Fruit fly (Drosophila melanogaster): ENCODE results near the gene shep.

- TF ChIP-seq B-H2 (GFP tag; optimal IDR thresholded peaks at IDR 0.05) (no peak), dati (GFP tag; IDR thresholded peaks at IDR 0.05) (no peak), usp (GFP tag; optimal IDR thresholded peaks at IDR 0.05) (no peak), CG1832 (GFP tag; optimal IDR thresholded peaks at IDR 0.05) (no peak), CG17829 (tag; optimal IDR thresholded peaks at IDR 0.05) (peak; percentile 25), otp (GFP tag; IDR thresholded peaks at IDR 0.05) (no peak), pfk (GFP tag; optimal IDR thresholded peaks at IDR 0.05) (no peak), CG12071 (GFP tag; optimal IDR thresholded peaks at IDR 0.05) (no peak), H15 (GFP tag; IDR thresholded peaks at IDR 0.05) (no peak), CG15514 (GFP tag; optimal IDR thresholded peaks at IDR 0.05) (no peak), lov (optimal IDR thresholded peaks at IDR 0.05) (no peak), lov (GFP tag; IDR thresholded peaks at IDR 0.05) (no peak), CG11085 (GFP tag; IDR thresholded peaks at IDR 0.05) (no peak)
These were observed 2.4 kb upstream of the shep start for dm6 chr3L:5279998-5280610.

Data from whole organism, embryonic.